Fruit fly (Drosophila melanogaster) whole organism: Measurements from ENCODE around the gene CG31717.

Experiments
- CG8478 ChIP-seq: fragments of >200 bp; optimal IDR thresholded peaks from 2 replicates; lab custom pipeline; 2018; ENCODE audit warnings: inconsistent platforms
- Dll ChIP-seq: fragments of >200 bp; optimal IDR thresholded peaks from 2 replicates; lab custom pipeline; 2017
- pan ChIP-seq: fragments of >200 bp; optimal IDR thresholded peaks from 2 replicates; lab custom pipeline; 2017
- psq ChIP-seq: fragments of >200 bp; optimal IDR thresholded peaks from 2 replicates; lab custom pipeline; 2017
- usp ChIP-seq: fragments of >200 bp; optimal IDR thresholded peaks from 2 replicates; lab custom pipeline; 2017; ENCODE audit warnings: missing biosample characterization, missing genetic modification characterization, mixed read lengths

DNA sequence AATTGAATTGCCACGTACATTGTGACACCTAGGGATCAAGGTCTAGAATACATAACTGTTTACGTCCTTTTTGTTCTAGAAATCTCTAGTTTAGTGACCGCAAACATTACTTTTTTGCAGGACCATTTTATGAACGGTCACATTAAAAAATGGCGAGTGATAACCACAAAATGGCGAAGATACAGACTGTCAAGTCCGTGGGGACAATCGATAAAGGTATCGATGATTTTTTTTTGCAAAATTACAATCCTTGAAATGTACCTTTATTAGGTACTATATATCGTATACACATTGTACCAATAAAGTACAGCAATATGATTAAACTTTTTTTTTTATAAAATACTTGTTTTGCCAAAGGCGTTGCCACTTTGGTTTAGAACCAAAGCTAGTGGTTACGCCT, 20.1 kb upstream of the CG31717 start:
- TF ChIP-seq usp (no peak), CG8478 (lab: Kevin White, UChicago) (no peak), pan (no peak), Dll (no peak), psq (lab: Kevin White, UChicago) (no peak)
